Fruit fly (Drosophila melanogaster) whole organism, adult: ENCODE measurements around the gene GstT3.

ENCODE experiments used
- CG33017 ChIP-seq: fragments of 200-800 bp; sonication (Bioruptor generic); optimal IDR thresholded peaks from 2 replicates; lab custom pipeline; 2018; ENCODE audit warnings: missing biosample characterization, mild to moderate bottlenecking, missing genetic modification characterization, moderate library complexity
- CG7045 ChIP-seq: fragments of 200-800 bp; sonication (Bioruptor generic); optimal IDR thresholded peaks from 2 replicates; lab custom pipeline; 2017; ENCODE audit warnings: missing biosample characterization, mild to moderate bottlenecking, missing genetic modification characterization
- Crg-1 ChIP-seq: fragments of 200-800 bp; sonication (Bioruptor generic); optimal IDR thresholded peaks from 2 replicates; lab custom pipeline; 2016; ENCODE audit warnings: missing biosample characterization, missing genetic modification characterization
- Mnt ChIP-seq: fragments of 200-800 bp; sonication (Bioruptor generic); optimal IDR thresholded peaks from 2 replicates; lab custom pipeline; 2016; ENCODE audit warnings: missing biosample characterization, mild to moderate bottlenecking, missing genetic modification characterization

DNA sequence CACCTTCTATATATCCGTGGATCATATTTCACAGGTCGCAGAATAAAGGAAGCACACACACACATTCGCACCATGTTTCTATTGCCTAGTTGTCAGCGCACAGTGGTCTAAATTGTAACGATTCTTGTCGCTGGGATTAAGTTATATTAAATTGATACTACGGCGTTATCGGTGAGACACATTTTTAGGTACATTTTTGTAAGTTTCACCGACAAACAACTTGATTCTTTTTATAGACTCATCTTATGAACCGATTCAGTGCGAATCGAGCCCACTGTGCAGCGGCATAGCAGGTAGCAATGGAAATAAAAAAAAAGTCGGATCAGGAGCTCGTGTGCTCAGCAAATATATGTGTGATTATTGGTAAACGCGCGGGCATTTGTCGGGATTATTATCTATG is 13.1 kb downstream of the GstT3 start:
- TF ChIP-seq Mnt (GFP tag; lab: Kevin White, UChicago) = no peak
- peak; percentile 40 for TF ChIP-seq CG7045 (GFP tag; lab: Kevin White, UChicago)
- peak; percentile 59 for TF ChIP-seq CG33017 (tag; lab: Kevin White, UChicago)
- TF ChIP-seq Crg-1 (GFP tag; lab: Kevin White, UChicago) = no peak
